Worm (Caenorhabditis elegans): ENCODE measurements around the gene T08G3.13.

The T08G3.13 gene

ce11 chrV:16479275-16479674, 31.4 kb downstream of the T08G3.13 start, which contains the start of gene T08G3.11:
Gene T08G3.11 (minus strand): TSS chrV:16479375.
- TF ChIP-seq unc-39 (tag; optimal IDR thresholded peaks at IDR 0.05), result no peak

ce11 chrV:16480919-16481630, 33.2 kb downstream of the T08G3.13 start, which contains the start of the genes F57E7.4 and spig-6:
Gene F57E7.4 (minus strand): TSS chrV:16481019.
Gene spig-6 (plus strand): TSS chrV:16481580.
- TF ChIP-seq ceh-39 (tag; optimal IDR thresholded peaks at IDR 0.05) (no peak), lin-32 (GFP tag; optimal IDR thresholded peaks at IDR 0.05) (no peak), nhr-237 (tag; optimal IDR thresholded peaks at IDR 0.05) (no peak), elt-1 (tag; optimal IDR thresholded peaks at IDR 0.05; ENCODE audit: borderline replicate concordance, insufficient read depth) (no peak), blmp-1 (tag; optimal IDR thresholded peaks at IDR 0.05) (no peak), sptf-1 (tag; optimal IDR thresholded peaks at IDR 0.05) (no peak), mls-2 (tag; optimal IDR thresholded peaks at IDR 0.05) (no peak), cnd-1 (tag; optimal IDR thresholded peaks at IDR 0.05) (no peak), mep-1 (tag; optimal IDR thresholded peaks at IDR 0.05) (no peak), tbx-8 (GFP tag; optimal IDR thresholded peaks at IDR 0.05) (no peak), ztf-11 (tag; optimal IDR thresholded peaks at IDR 0.05) (no peak), elt-3 (tag; optimal IDR thresholded peaks at IDR 0.05) (no peak), lin-13 (tag; optimal IDR thresholded peaks at IDR 0.05) (no peak), sem-2 (GFP tag; optimal IDR thresholded peaks at IDR 0.05) (no peak), nhr-28 (tag; optimal IDR thresholded peaks at IDR 0.05) (no peak), ceh-43 (GFP tag; optimal IDR thresholded peaks at IDR 0.05) (no peak), drap-1 (GFP tag; optimal IDR thresholded peaks at IDR 0.05) (no peak), unc-39 (tag; optimal IDR thresholded peaks at IDR 0.05) (no peak), ceh-83 (GFP tag; optimal IDR thresholded peaks at IDR 0.05) (no peak), mab-5 (tag; optimal IDR thresholded peaks at IDR 0.05) (no peak)

ce11 chrV:16483044-16483443, 35.2 kb downstream of the T08G3.13 start, which contains the start of gene F57E7.2:
Gene F57E7.2 (minus strand): TSS chrV:16483144.
- TF ChIP-seq elt-3 (tag; optimal IDR thresholded peaks at IDR 0.05) (no peak), mep-1 (tag; optimal IDR thresholded peaks at IDR 0.05) (no peak), ceh-39 (tag; optimal IDR thresholded peaks at IDR 0.05) (no peak), nhr-28 (tag; optimal IDR thresholded peaks at IDR 0.05) (no peak), nhr-2 (tag; optimal IDR thresholded peaks at IDR 0.05) (no peak), cnd-1 (tag; optimal IDR thresholded peaks at IDR 0.05) (no peak), nhr-12 (tag; optimal IDR thresholded peaks at IDR 0.05) (no peak), ceh-43 (GFP tag; optimal IDR thresholded peaks at IDR 0.05) (no peak), flh-1 (GFP tag; optimal IDR thresholded peaks at IDR 0.05) (no peak), drap-1 (GFP tag; optimal IDR thresholded peaks at IDR 0.05) (no peak), ztf-11 (tag; optimal IDR thresholded peaks at IDR 0.05) (no peak)

ce11 chrV:16483681-16484080, 35.8 kb downstream of the T08G3.13 start, which contains the start of gene srh-139:
Gene srh-139 (plus strand): TSS chrV:16483981.
- TF ChIP-seq tbx-8 (GFP tag; optimal IDR thresholded peaks at IDR 0.05), result no peak
- no peak for TF ChIP-seq ham-2 (GFP tag; optimal IDR thresholded peaks at IDR 0.05)
- no peak for TF ChIP-seq ceh-43 (GFP tag; optimal IDR thresholded peaks at IDR 0.05)
- no peak for TF ChIP-seq mab-5 (tag; optimal IDR thresholded peaks at IDR 0.05)
- TF ChIP-seq unc-62 (GFP tag; optimal IDR thresholded peaks at IDR 0.05), result no peak

ce11 chrV:16487474-16487873, 39.6 kb downstream of the T08G3.13 start, which contains the start of gene Y32B12A.5:
Gene Y32B12A.5 (minus strand): TSS chrV:16487574.
- TF ChIP-seq ceh-39 (tag; optimal IDR thresholded peaks at IDR 0.05) (no peak), M03D4.4 (tag; optimal IDR thresholded peaks at IDR 0.05) (no peak), bed-3 (GFP tag; optimal IDR thresholded peaks at IDR 0.05) (no peak), nhr-76 (tag; optimal IDR thresholded peaks at IDR 0.05) (no peak), zip-8 (tag; optimal IDR thresholded peaks at IDR 0.05) (no peak), unc-62 (GFP tag; optimal IDR thresholded peaks at IDR 0.05) (no peak), unc-39 (tag; optimal IDR thresholded peaks at IDR 0.05) (no peak), pha-4 (tag; optimal IDR thresholded peaks at IDR 0.05) (no peak), mep-1 (tag; optimal IDR thresholded peaks at IDR 0.05) (no peak), nhr-2 (tag; optimal IDR thresholded peaks at IDR 0.05) (no peak), lin-13 (tag; optimal IDR thresholded peaks at IDR 0.05) (no peak), ceh-83 (GFP tag; optimal IDR thresholded peaks at IDR 0.05) (no peak), ces-1 (GFP tag; optimal IDR thresholded peaks at IDR 0.05) (no peak), lsy-2 (tag; optimal IDR thresholded peaks at IDR 0.05) (no peak), sptf-1 (tag; optimal IDR thresholded peaks at IDR 0.05) (no peak), unc-120 (tag; optimal IDR thresholded peaks at IDR 0.05; ENCODE audit: poor library complexity, severe bottlenecking) (no peak), cnd-1 (tag; optimal IDR thresholded peaks at IDR 0.05) (no peak), hlh-1 (tag; optimal IDR thresholded peaks at IDR 0.05) (no peak)

Measured in whole organism, mixed stage, embryonic.